Worm (Caenorhabditis elegans) whole organism, young adult: ENCODE results near the gene dpm-1.
A peak's percentile ranks its signal among the peaks of the same experiment; 100 is the strongest.

Experiments
- B0019.2 ChIP-seq: fragments of 200-800 bp; sonication (Bioruptor generic); conservative IDR thresholded peaks from 2 replicates; pipeline ENCODE4 v1.3.6; 2022; ENCODE audit warnings: missing genetic modification reagents, missing genetic modification characterization, missing compliant biosample characterization
- F22D6.2 ChIP-seq: sonication (generic microtip); optimal IDR thresholded peaks from 2 replicates; lab custom pipeline; 2016; ENCODE audit warnings: mild to moderate bottlenecking, missing genetic modification characterization, missing compliant biosample characterization
- F49E8.2 ChIP-seq: sonication (generic microtip); optimal IDR thresholded peaks from 3 replicates; lab custom pipeline; 2017; ENCODE audit warnings: missing genetic modification characterization, mild to moderate bottlenecking, missing compliant biosample characterization, antibody characterized with exemption, moderate library complexity; ENCODE audit not compliant: insufficient read depth
- F57A8.1 ChIP-seq: fragments of 200-800 bp; sonication (Bioruptor generic); optimal IDR thresholded peaks from 2 replicates; lab custom pipeline; 2018; ENCODE audit warnings: mild to moderate bottlenecking, missing genetic modification characterization, moderate library complexity, missing compliant biosample characterization
- K11D2.4 ChIP-seq: fragments of 200-800 bp; sonication (Bioruptor generic); IDR thresholded peaks from 2 replicates; pipeline ENCODE4 v1.3.6; 2022; ENCODE audit warnings: missing genetic modification reagents, missing genetic modification characterization, missing compliant biosample characterization
- T07F8.4 ChIP-seq: sonication (generic microtip); optimal IDR thresholded peaks from 2 replicates; lab custom pipeline; 2016; ENCODE audit warnings: mild to moderate bottlenecking, missing genetic modification characterization, moderate library complexity, missing compliant biosample characterization
- T26A5.8 ChIP-seq: sonication (generic microtip); optimal IDR thresholded peaks from 2 replicates; lab custom pipeline; 2016; ENCODE audit warnings: missing genetic modification characterization, missing compliant biosample characterization
- Y79H2A.3 ChIP-seq: fragments of 200-800 bp; sonication (Bioruptor generic); conservative IDR thresholded peaks from 2 replicates; pipeline ENCODE4 v1.3.6; 2022; ENCODE audit warnings: missing genetic modification reagents, missing genetic modification characterization, missing compliant biosample characterization
- ZK185.1 ChIP-seq: sonication (generic microtip); optimal IDR thresholded peaks from 2 replicates; lab custom pipeline; 2016; ENCODE audit warnings: mild to moderate bottlenecking, missing genetic modification characterization, missing compliant biosample characterization; ENCODE audit not compliant: poor library complexity, severe bottlenecking
- aptf-2 ChIP-seq: fragments of 200-800 bp; sonication (Bioruptor generic); conservative IDR thresholded peaks from 2 replicates; pipeline ENCODE4 v1.3.6; 2022; ENCODE audit warnings: missing genetic modification reagents, missing genetic modification characterization, missing compliant biosample characterization
- atf-7 ChIP-seq: sonication (generic microtip); optimal IDR thresholded peaks from 2 replicates; lab custom pipeline; 2017; ENCODE audit warnings: mild to moderate bottlenecking, missing genetic modification characterization, missing compliant biosample characterization
- athp-1 ChIP-seq: sonication (generic microtip); optimal IDR thresholded peaks from 2 replicates; lab custom pipeline; 2017; ENCODE audit warnings: mild to moderate bottlenecking, missing genetic modification characterization, missing compliant biosample characterization
- attf-5 ChIP-seq: fragments of 200-800 bp; sonication (Bioruptor generic); optimal IDR thresholded peaks from 2 replicates; lab custom pipeline; 2018; ENCODE audit warnings: mild to moderate bottlenecking, missing genetic modification characterization, missing compliant biosample characterization
- bed-2 ChIP-seq: fragments of 200-800 bp; sonication (Bioruptor generic); IDR thresholded peaks from 2 replicates; pipeline ENCODE4 v1.3.6; 2022; ENCODE audit warnings: missing genetic modification reagents, missing genetic modification characterization, missing compliant biosample characterization
- ccch-3 ChIP-seq: fragments of 200-800 bp; sonication (Bioruptor generic); optimal IDR thresholded peaks from 2 replicates; lab custom pipeline; 2018; ENCODE audit warnings: mild to moderate bottlenecking, missing genetic modification characterization, missing compliant biosample characterization
- chd-7 ChIP-seq: sonication (generic microtip); optimal IDR thresholded peaks from 2 replicates; lab custom pipeline; 2016; ENCODE audit warnings: mild to moderate bottlenecking, missing genetic modification characterization, moderate library complexity, missing compliant biosample characterization
- dox-1 ChIP-seq: fragments of 200-800 bp; sonication (Bioruptor generic); IDR thresholded peaks from 2 replicates; pipeline ENCODE4 v1.3.6; 2022; ENCODE audit warnings: missing genetic modification reagents, missing genetic modification characterization, missing compliant biosample characterization
- efl-1 ChIP-seq: fragments of 150-350 bp; optimal IDR thresholded peaks from 2 replicates; lab custom pipeline; 2014; ENCODE audit warnings: missing biosample characterization, missing genetic modification reagents, missing genetic modification characterization
- egrh-3 ChIP-seq: fragments of 200-800 bp; sonication (Bioruptor generic); IDR thresholded peaks from 2 replicates; pipeline ENCODE4 v1.3.6; 2022; ENCODE audit warnings: missing genetic modification reagents, missing genetic modification characterization, missing compliant biosample characterization
- hrde-1 ChIP-seq: sonication (generic microtip); optimal IDR thresholded peaks from 2 replicates; lab custom pipeline; 2016; ENCODE audit warnings: missing genetic modification characterization, mild to moderate bottlenecking, missing compliant biosample characterization, moderate library complexity, missing genotype, missing genetic modification reagents, borderline replicate concordance
- lin-26 ChIP-seq: fragments of 200-800 bp; sonication (Bioruptor generic); IDR thresholded peaks from 2 replicates; pipeline ENCODE4 v1.3.6; 2022; ENCODE audit warnings: missing genetic modification reagents, missing genetic modification characterization, missing compliant biosample characterization
- lin-40 ChIP-seq: sonication (generic microtip); optimal IDR thresholded peaks from 2 replicates; lab custom pipeline; 2016; ENCODE audit warnings: missing genetic modification characterization, mild to moderate bottlenecking, missing compliant biosample characterization, missing genotype, missing genetic modification reagents
- lin-54 ChIP-seq: fragments of 200-800 bp; sonication (Bioruptor generic); optimal IDR thresholded peaks from 2 replicates; lab custom pipeline; 2018; ENCODE audit warnings: mild to moderate bottlenecking, missing genetic modification characterization, missing compliant biosample characterization
- lir-1 ChIP-seq: fragments of 200-800 bp; sonication (Bioruptor generic); conservative IDR thresholded peaks from 2 replicates; pipeline ENCODE4 v1.3.6; 2022; ENCODE audit warnings: missing genetic modification reagents, missing genetic modification characterization, missing compliant biosample characterization
- lsl-1 ChIP-seq: fragments of 200-800 bp; sonication (Bioruptor generic); optimal IDR thresholded peaks from 2 replicates; lab custom pipeline; 2018; ENCODE audit warnings: mild to moderate bottlenecking, missing genetic modification characterization, moderate library complexity, missing compliant biosample characterization
- madf-6 ChIP-seq: fragments of 200-800 bp; sonication (Bioruptor generic); IDR thresholded peaks from 2 replicates; pipeline ENCODE4 v1.3.6; 2022; ENCODE audit warnings: missing genetic modification reagents, missing genetic modification characterization, missing compliant biosample characterization
- mcd-1 ChIP-seq: fragments of 200-800 bp; sonication (Bioruptor generic); IDR thresholded peaks from 2 replicates; pipeline ENCODE4 v1.3.6; 2022; ENCODE audit warnings: missing genetic modification reagents, missing genetic modification characterization, missing compliant biosample characterization
- mel-28 ChIP-seq: sonication (generic microtip); optimal IDR thresholded peaks from 2 replicates; lab custom pipeline; 2016; ENCODE audit warnings: borderline replicate concordance, mild to moderate bottlenecking, missing genetic modification characterization, missing compliant biosample characterization
- mes-4 ChIP-seq: sonication (generic microtip); optimal IDR thresholded peaks from 2 replicates; lab custom pipeline; 2016; ENCODE audit warnings: missing genotype, missing genetic modification characterization, missing compliant biosample characterization
- nfya-2 ChIP-seq: fragments of 200-800 bp; sonication (Bioruptor generic); IDR thresholded peaks from 2 replicates; pipeline ENCODE4 v1.3.6; 2022; ENCODE audit warnings: missing genetic modification reagents, missing genetic modification characterization, missing compliant biosample characterization
- nfyb-1 ChIP-seq: fragments of 200-800 bp; sonication (Bioruptor generic); IDR thresholded peaks from 2 replicates; pipeline ENCODE4 v1.3.6; 2022; ENCODE audit warnings: missing genetic modification reagents, missing genetic modification characterization, missing compliant biosample characterization
- nhr-120 ChIP-seq: fragments of 200-800 bp; sonication (Bioruptor generic); IDR thresholded peaks from 2 replicates; pipeline ENCODE4 v1.3.6; 2022; ENCODE audit warnings: missing genetic modification characterization, missing compliant biosample characterization
- nhr-90 ChIP-seq: sonication (generic microtip); optimal IDR thresholded peaks from 2 replicates; lab custom pipeline; 2016; ENCODE audit warnings: missing genotype, mild to moderate bottlenecking, missing genetic modification characterization, missing compliant biosample characterization
- repo-1 ChIP-seq: sonication (generic microtip); optimal IDR thresholded peaks from 2 replicates; lab custom pipeline; 2017; ENCODE audit warnings: mild to moderate bottlenecking, missing genetic modification characterization, missing compliant biosample characterization
- sea-2 ChIP-seq: fragments of 200-800 bp; sonication (Bioruptor generic); IDR thresholded peaks from 2 replicates; pipeline ENCODE4 v1.3.6; 2022; ENCODE audit warnings: missing genetic modification characterization, missing compliant biosample characterization
- snpc-1.1 ChIP-seq: sonication (generic microtip); optimal IDR thresholded peaks from 2 replicates; lab custom pipeline; 2017; ENCODE audit warnings: missing genetic modification characterization, mild to moderate bottlenecking, missing compliant biosample characterization, antibody characterized with exemption, moderate library complexity, missing genotype, missing genetic modification reagents; ENCODE audit not compliant: insufficient read depth
- snpc-4 ChIP-seq, 5 experiments: fragments of 150-350 bp in 1 of 5; sonication (generic microtip) in 4 of 5; optimal IDR thresholded peaks; 2 replicates each; lab custom pipeline; 2014 to 2018; ENCODE audit warnings: missing genetic modification characterization in 5 of 5, missing biosample characterization in 3 of 5, antibody characterized with exemption in 2 of 5, mild to moderate bottlenecking in 2 of 5, missing compliant biosample characterization in 2 of 5, missing genotype in 2 of 5, moderate library complexity in 2 of 5, missing genetic modification reagents in 1 of 5
- somi-1 ChIP-seq: fragments of 200-800 bp; sonication (Bioruptor generic); optimal IDR thresholded peaks from 2 replicates; lab custom pipeline; 2018; ENCODE audit warnings: mild to moderate bottlenecking, missing genetic modification characterization, missing compliant biosample characterization
- tbx-9 ChIP-seq: sonication (generic microtip); optimal IDR thresholded peaks from 2 replicates; lab custom pipeline; 2016; ENCODE audit warnings: borderline replicate concordance, missing genetic modification characterization, inconsistent platforms, missing compliant biosample characterization
- tlf-1 ChIP-seq: fragments of 200-800 bp; sonication (Bioruptor generic); optimal IDR thresholded peaks from 2 replicates; lab custom pipeline; 2018; ENCODE audit warnings: mild to moderate bottlenecking, missing genetic modification characterization, missing compliant biosample characterization
- xnd-1 ChIP-seq: sonication (generic microtip); optimal IDR thresholded peaks from 2 replicates; lab custom pipeline; 2016; ENCODE audit warnings: missing genotype, missing genetic modification reagents, missing genetic modification characterization, missing compliant biosample characterization
- zim-3 ChIP-seq: sonication (generic microtip); optimal IDR thresholded peaks from 2 replicates; lab custom pipeline; 2017; ENCODE audit warnings: mild to moderate bottlenecking, missing genetic modification characterization, moderate library complexity, missing compliant biosample characterization
- ztf-26 ChIP-seq: sonication (generic microtip); optimal IDR thresholded peaks from 2 replicates; lab custom pipeline; 2017; ENCODE audit warnings: missing genetic modification characterization, missing compliant biosample characterization
- ztf-28 ChIP-seq: fragments of 200-800 bp; sonication (Bioruptor generic); IDR thresholded peaks from 2 replicates; pipeline ENCODE4 v1.3.6; 2022; ENCODE audit warnings: missing genetic modification reagents, missing genetic modification characterization, missing compliant biosample characterization
- ztf-6 ChIP-seq: fragments of 200-800 bp; sonication (Bioruptor generic); IDR thresholded peaks from 2 replicates; pipeline ENCODE4 v1.3.6; 2022; ENCODE audit warnings: missing genetic modification reagents, missing genetic modification characterization, missing compliant biosample characterization

dpm-1 gene

DNA sequence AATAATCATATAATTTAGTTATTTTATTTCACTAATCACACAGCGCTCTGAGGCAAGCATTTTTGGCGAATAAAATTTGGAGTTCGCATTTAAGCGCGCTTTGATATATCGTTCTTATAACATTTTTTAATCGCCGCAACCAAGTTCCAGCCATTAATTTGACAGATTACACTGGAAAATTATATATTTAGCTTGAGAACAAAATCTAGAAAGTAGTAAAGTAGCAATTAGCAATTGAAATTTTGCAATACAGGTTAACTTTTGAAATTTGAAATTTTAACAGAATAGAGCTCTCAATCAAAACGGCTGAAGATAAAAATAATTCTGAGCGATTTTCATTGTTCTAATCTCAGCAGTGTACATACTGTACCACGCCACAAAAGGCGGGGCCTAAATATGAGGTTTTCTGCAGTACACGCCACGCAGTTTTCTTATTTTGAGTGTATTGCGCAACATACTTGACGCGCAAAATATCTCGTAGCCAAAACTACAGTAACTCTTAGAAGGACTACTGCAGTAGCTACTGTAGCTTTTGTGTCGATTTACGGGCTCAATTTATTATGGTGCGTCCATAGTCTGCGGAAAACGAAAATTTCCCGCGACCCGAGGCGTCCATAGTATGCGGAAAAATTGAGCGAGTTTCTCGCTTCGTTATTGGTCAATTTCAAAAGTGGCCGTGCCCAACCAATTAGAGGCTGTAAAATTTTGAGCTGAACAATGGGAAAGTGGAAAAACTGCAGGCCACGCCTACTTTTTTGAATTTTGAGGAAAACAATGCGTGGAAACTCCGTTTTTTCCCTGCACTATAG, 18.2 kb upstream of the dpm-1 start (continued):
- TF ChIP-seq nhr-90 (tag; lab: Kevin White, UChicago), result no peak
- TF ChIP-seq lir-1, result no peak
- peak; percentile 17 for TF ChIP-seq atf-7 (tag; lab: Kevin White, UChicago)
- TF ChIP-seq ZK185.1 (tag; lab: Kevin White, UChicago), result no peak
- no peak for TF ChIP-seq B0019.2 (GFP tag; lab: Robert Waterston, UW)
- TF ChIP-seq aptf-2 (GFP tag; lab: Robert Waterston, UW), result no peak
- no peak for TF ChIP-seq K11D2.4 (GFP tag; lab: Robert Waterston, UW)
- peak; percentile 59; the same call in 1 of the 2 replicates for TF ChIP-seq nfya-2
- TF ChIP-seq tlf-1 (GFP tag; lab: Kevin White, UChicago), result peak; percentile 50
- TF ChIP-seq F57A8.1 (GFP tag; lab: Kevin White, UChicago), result no peak
- TF ChIP-seq mes-4, result no peak
- no peak for TF ChIP-seq dox-1 (GFP tag; lab: Robert Waterston, UW)
- peak; percentile 88 for TF ChIP-seq F49E8.2
- TF ChIP-seq mcd-1 (GFP tag; lab: Robert Waterston, UW), result peak; percentile 8; the same call in 1 of the 2 replicates
- TF ChIP-seq ztf-28, result no peak
- no peak for TF ChIP-seq xnd-1
- peak; percentile 33 for TF ChIP-seq chd-7 (tag; lab: Kevin White, UChicago)
- TF ChIP-seq efl-1 (GFP tag; lab: Kevin White, UChicago), result no peak
- no peak for TF ChIP-seq ztf-26 (tag; lab: Kevin White, UChicago)
- no peak for TF ChIP-seq Y79H2A.3 (GFP tag; lab: Robert Waterston, UW)
- TF ChIP-seq bed-2, result no peak
- TF ChIP-seq sea-2 (GFP tag; lab: Robert Waterston, UW), result no peak
- no peak for TF ChIP-seq ztf-6 (GFP tag; lab: Robert Waterston, UW)
- peak; percentile 74 for TF ChIP-seq lsl-1 (GFP tag; lab: Kevin White, UChicago)
- TF ChIP-seq nfyb-1, result 0 out of 2 replicates have a peak, but pooled peaks have one; percentile 22
- no peak for TF ChIP-seq nhr-120 (GFP tag; lab: Robert Waterston, UW)
- TF ChIP-seq athp-1, result peak; percentile 17
- TF ChIP-seq lin-26, result peak; percentile 65; the same call in 1 of the 2 replicates
- TF ChIP-seq mel-28 (tag; lab: Kevin White, UChicago), result no peak
- TF ChIP-seq T07F8.4 (tag; lab: Kevin White, UChicago), result no peak
- no peak for TF ChIP-seq lin-40
- TF ChIP-seq somi-1, result no peak
- no peak for TF ChIP-seq F22D6.2
- TF ChIP-seq zim-3 (tag; lab: Kevin White, UChicago), result peak; percentile 69
- TF ChIP-seq snpc-1.1 (tag; lab: Kevin White, UChicago), result peak; percentile 67
- TF ChIP-seq repo-1 (tag; lab: Kevin White, UChicago), result no peak
- no peak for TF ChIP-seq attf-5 (GFP tag; lab: Kevin White, UChicago)
- TF ChIP-seq lin-54, result peak; percentile 32
- no peak for TF ChIP-seq ccch-3 (GFP tag; lab: Kevin White, UChicago)
- no peak for TF ChIP-seq T26A5.8 (tag; lab: Kevin White, UChicago)
- TF ChIP-seq hrde-1 (tag; lab: Kevin White, UChicago), result peak; percentile 77
- peak; percentile 59 for TF ChIP-seq madf-6
- TF ChIP-seq tbx-9 (tag; lab: Kevin White, UChicago), result peak; percentile 24
- peak; percentile 71 for TF ChIP-seq snpc-4 (GFP tag; optimal IDR thresholded peaks at IDR 0.05; lab: Kevin White, UChicago)
- peak in 3 of 4 experiments; percentile 80 to 95 (median 92) for TF ChIP-seq snpc-4 (tag; optimal IDR thresholded peaks at IDR 0.05; lab: Kevin White, UChicago)
- TF ChIP-seq egrh-3 (GFP tag; lab: Robert Waterston, UW), result no peak
